Fruit fly (Drosophila melanogaster): ENCODE measurements around the gene Kpc1.

The Kpc1 gene

DNA sequence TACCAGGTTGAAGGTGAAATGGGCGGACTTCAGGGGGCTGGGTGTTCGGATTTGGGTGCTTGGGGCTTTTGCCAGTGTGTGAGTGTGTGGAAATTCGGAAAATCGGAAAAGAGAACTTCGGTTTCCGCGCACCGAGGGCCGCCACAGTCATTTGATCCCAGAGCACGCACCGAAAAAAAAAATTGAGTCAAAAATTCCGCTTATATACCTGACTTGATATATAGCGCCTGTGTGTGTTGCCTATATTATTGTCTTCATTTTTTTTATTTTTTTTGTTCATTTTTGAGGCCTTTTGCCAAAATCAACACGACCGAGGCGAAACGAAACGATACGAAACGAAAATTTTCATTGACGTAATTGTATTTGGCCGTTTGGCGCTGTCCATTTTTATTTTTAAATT lies 18.8 kb downstream of the Kpc1 start:
- TF ChIP-seq CG10348 (GFP tag; IDR thresholded peaks at IDR 0.05) (no peak), CG32121 (GFP tag; IDR thresholded peaks at IDR 0.05) (0 out of 2 replicates have a peak, but pooled peaks have one; percentile 28)

dm6 chr3R:15149772-15150512 lies 46.1 kb downstream of the Kpc1 start, which contains the start of gene Gyc88E:
Gene Gyc88E, plus strand, starts transcription at chr3R:15150375.
- TF ChIP-seq CG4496 (GFP tag; IDR thresholded peaks at IDR 0.05), result peak; percentile 61; the same call in 1 of the 3 replicates
- peak; percentile 32; the same call in 1 of the 2 replicates for TF ChIP-seq Ets98B (GFP tag; IDR thresholded peaks at IDR 0.05)
- TF ChIP-seq gl (tag; optimal IDR thresholded peaks at IDR 0.05), result no peak
- no peak for TF ChIP-seq CG13204 (GFP tag; optimal IDR thresholded peaks at IDR 0.05)

dm6 chr3R:15148562-15148961 lies 47.4 kb downstream of the Kpc1 start:
- no peak for TF ChIP-seq CG17806 (tag; optimal IDR thresholded peaks at IDR 0.05)
- TF ChIP-seq CG8159 (tag; optimal IDR thresholded peaks at IDR 0.05), result no peak
- no peak for TF ChIP-seq CG9948 (tag; optimal IDR thresholded peaks at IDR 0.05)
- TF ChIP-seq Snoo (tag; optimal IDR thresholded peaks at IDR 0.05), result no peak
- no peak for TF ChIP-seq CG13204 (GFP tag; optimal IDR thresholded peaks at IDR 0.05)
- TF ChIP-seq Pif1B (GFP tag; optimal IDR thresholded peaks at IDR 0.05), result no peak
- no peak for TF ChIP-seq fd96Ca (GFP tag; IDR thresholded peaks at IDR 0.05)
- TF ChIP-seq CG14655 (GFP tag; optimal IDR thresholded peaks at IDR 0.05), result no peak
- TF ChIP-seq CG4496 (GFP tag; IDR thresholded peaks at IDR 0.05), result no peak
- no peak for TF ChIP-seq EcR (GFP tag; optimal IDR thresholded peaks at IDR 0.05)
- TF ChIP-seq CG12605 (GFP tag; IDR thresholded peaks at IDR 0.05), result no peak
- TF ChIP-seq CG8301 (tag; optimal IDR thresholded peaks at IDR 0.05), result no peak
- TF ChIP-seq CG10348 (GFP tag; IDR thresholded peaks at IDR 0.05), result no peak
- TF ChIP-seq D1 (tag; optimal IDR thresholded peaks at IDR 0.05), result no peak
- no peak for TF ChIP-seq Ets98B (GFP tag; IDR thresholded peaks at IDR 0.05)
- TF ChIP-seq Pif1A (GFP tag; optimal IDR thresholded peaks at IDR 0.05), result no peak
- TF ChIP-seq CG32121 (GFP tag; IDR thresholded peaks at IDR 0.05), result no peak
- TF ChIP-seq CG34367 (tag; optimal IDR thresholded peaks at IDR 0.05), result no peak
- TF ChIP-seq gl (tag; optimal IDR thresholded peaks at IDR 0.05), result no peak
- TF ChIP-seq CG15710 (tag; optimal IDR thresholded peaks at IDR 0.05), result no peak

dm6 chr3R:15147872-15148444 lies 48.1 kb downstream of the Kpc1 start:
- TF ChIP-seq CG14655 (GFP tag; optimal IDR thresholded peaks at IDR 0.05), result no peak
- TF ChIP-seq CG4496 (GFP tag; IDR thresholded peaks at IDR 0.05), result no peak
- TF ChIP-seq CG17806 (tag; optimal IDR thresholded peaks at IDR 0.05), result no peak
- no peak for TF ChIP-seq Pif1B (GFP tag; optimal IDR thresholded peaks at IDR 0.05)
- no peak for TF ChIP-seq CG9948 (tag; optimal IDR thresholded peaks at IDR 0.05)
- TF ChIP-seq CG12605 (GFP tag; IDR thresholded peaks at IDR 0.05), result no peak
- no peak for TF ChIP-seq rn (GFP tag; IDR thresholded peaks at IDR 0.05)
- no peak for TF ChIP-seq CG34367 (tag; optimal IDR thresholded peaks at IDR 0.05)
- TF ChIP-seq D1 (tag; optimal IDR thresholded peaks at IDR 0.05), result no peak
- TF ChIP-seq Snoo (tag; optimal IDR thresholded peaks at IDR 0.05), result no peak

DNA sequence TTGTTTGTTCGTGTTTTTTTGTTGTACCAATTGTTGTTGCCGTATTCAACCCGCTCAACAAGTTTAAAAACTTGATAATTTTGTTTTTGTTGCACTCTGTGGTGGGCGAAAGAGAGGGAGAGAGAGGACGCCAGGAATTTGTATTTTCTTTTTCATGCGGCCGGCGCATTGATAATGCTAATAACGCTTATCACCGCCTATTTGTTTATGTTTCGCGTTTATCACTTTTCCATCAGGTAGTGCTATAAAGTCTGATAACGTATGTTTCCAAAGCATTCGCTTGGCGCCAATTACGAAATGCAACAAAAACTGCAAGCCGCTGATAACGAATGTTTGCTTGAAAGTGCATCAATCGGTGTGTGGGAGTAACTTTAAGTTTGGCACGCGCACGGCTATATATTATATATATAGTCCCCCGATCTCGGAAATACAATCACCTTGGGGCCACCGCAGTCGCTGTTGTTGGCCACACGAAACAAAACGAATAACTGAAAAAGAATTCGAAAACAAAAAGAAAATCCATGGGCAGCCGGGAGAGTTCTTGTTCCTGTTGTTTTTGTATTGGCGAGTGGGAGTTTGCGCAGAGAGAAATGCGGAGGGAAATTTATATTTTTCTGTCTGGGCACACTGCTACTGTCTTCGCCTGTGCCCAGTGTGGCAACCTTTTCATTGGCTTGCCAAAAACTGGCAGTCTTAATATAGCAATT lies 48.8 kb downstream of the Kpc1 start, which contains the start of gene Glys:
Glys (minus strand) TSS at position 494 of the 707 bp plus-strand sequence.
- TF ChIP-seq Pif1A (GFP tag; optimal IDR thresholded peaks at IDR 0.05) (peak; percentile 80), EcR (GFP tag; optimal IDR thresholded peaks at IDR 0.05) (peak; percentile 20), CG34367 (tag; optimal IDR thresholded peaks at IDR 0.05) (peak; percentile 63), Snoo (tag; optimal IDR thresholded peaks at IDR 0.05) (peak; percentile 57), CG32121 (GFP tag; IDR thresholded peaks at IDR 0.05) (peak; percentile 73; the same call in 1 of the 2 replicates), gl (tag; optimal IDR thresholded peaks at IDR 0.05) (peak; percentile 78), CG12605 (GFP tag; IDR thresholded peaks at IDR 0.05) (peak; percentile 87), CG8301 (tag; optimal IDR thresholded peaks at IDR 0.05) (peak; percentile 63), CG9948 (tag; optimal IDR thresholded peaks at IDR 0.05) (no peak), D1 (tag; optimal IDR thresholded peaks at IDR 0.05) (no peak), Pif1B (GFP tag; optimal IDR thresholded peaks at IDR 0.05) (peak; percentile 73), CG10348 (GFP tag; IDR thresholded peaks at IDR 0.05) (no peak), CG14655 (GFP tag; optimal IDR thresholded peaks at IDR 0.05) (peak; percentile 67), CG17806 (tag; optimal IDR thresholded peaks at IDR 0.05) (peak; percentile 44), CG13204 (GFP tag; optimal IDR thresholded peaks at IDR 0.05) (no peak), CG15710 (tag; optimal IDR thresholded peaks at IDR 0.05) (peak; percentile 45), CG8159 (tag; optimal IDR thresholded peaks at IDR 0.05) (peak; percentile 53), Ets98B (GFP tag; IDR thresholded peaks at IDR 0.05) (peak; percentile 81), rn (GFP tag; IDR thresholded peaks at IDR 0.05) (no peak), CG4496 (GFP tag; IDR thresholded peaks at IDR 0.05) (peak; percentile 84), fd96Ca (GFP tag; IDR thresholded peaks at IDR 0.05) (peak; percentile 84)

Data from whole organism, pupa.